Fruit fly (Drosophila melanogaster) whole organism, embryonic: Measurements from ENCODE around the gene CG14195.
A peak's percentile ranks its signal among the peaks of the same experiment; 100 is the strongest.

Source experiments
- Bgb ChIP-seq: fragments of 200-800 bp; sonication (Bioruptor generic); IDR thresholded peaks from 2 replicates; pipeline ENCODE4 v1.3.6; 2022; ENCODE audit warnings: missing biosample characterization, missing genetic modification characterization; ENCODE audit not compliant: partially characterized antibody
- BtbVII ChIP-seq: fragments of 200-800 bp; sonication (Bioruptor generic); optimal IDR thresholded peaks from 3 replicates; lab custom pipeline; 2017; ENCODE audit warnings: missing biosample characterization, mild to moderate bottlenecking, missing genetic modification characterization
- C15 ChIP-seq: fragments of 200-800 bp; sonication (Bioruptor generic); IDR thresholded peaks from 3 replicates; pipeline ENCODE4 v1.3.6; 2022; ENCODE audit warnings: missing biosample characterization, missing genetic modification characterization
- CG1024 ChIP-seq: fragments of 200-800 bp; sonication (Bioruptor generic); IDR thresholded peaks from 2 replicates; pipeline ENCODE4 v1.3.6; 2022; ENCODE audit warnings: missing biosample characterization, missing genetic modification characterization
- CG10431 ChIP-seq: fragments of 200-800 bp; sonication (Bioruptor generic); optimal IDR thresholded peaks from 3 replicates; lab custom pipeline; 2018; ENCODE audit warnings: missing biosample characterization, mild to moderate bottlenecking, missing genetic modification characterization
- CG11085 ChIP-seq: fragments of 200-800 bp; sonication (Bioruptor generic); IDR thresholded peaks from 2 replicates; pipeline ENCODE4 v1.3.6; 2022; ENCODE audit warnings: missing biosample characterization, missing genetic modification characterization
- CG12299 ChIP-seq: fragments of 200-800 bp; sonication (Bioruptor generic); optimal IDR thresholded peaks from 2 replicates; lab custom pipeline; 2018; ENCODE audit warnings: missing biosample characterization, mild to moderate bottlenecking, missing genetic modification characterization
- CG13123 ChIP-seq: fragments of 200-800 bp; sonication (Bioruptor generic); optimal IDR thresholded peaks from 2 replicates; lab custom pipeline; 2016; ENCODE audit warnings: missing biosample characterization, missing genetic modification characterization
- CG13287 ChIP-seq: fragments of 200-800 bp; sonication (Bioruptor generic); IDR thresholded peaks from 2 replicates; pipeline ENCODE4 v1.3.6; 2022; ENCODE audit warnings: missing biosample characterization, missing genetic modification characterization; ENCODE audit not compliant: partially characterized antibody
- CG13775 ChIP-seq: fragments of 200-800 bp; sonication (Bioruptor generic); optimal IDR thresholded peaks from 3 replicates; lab custom pipeline; 2017; ENCODE audit warnings: missing biosample characterization, mild to moderate bottlenecking, missing genetic modification characterization
- CG17612 ChIP-seq: fragments of 200-800 bp; sonication (Bioruptor generic); IDR thresholded peaks from 2 replicates; pipeline ENCODE4 v1.3.6; 2022; ENCODE audit warnings: missing biosample characterization, missing genetic modification characterization
- CG30431 ChIP-seq: fragments of 200-800 bp; sonication (Bioruptor generic); optimal IDR thresholded peaks from 2 replicates; lab custom pipeline; 2017; ENCODE audit warnings: missing biosample characterization, missing genetic modification characterization
- CG3065 ChIP-seq: fragments of 200-800 bp; sonication (Bioruptor generic); optimal IDR thresholded peaks from 2 replicates; lab custom pipeline; 2016; ENCODE audit warnings: missing biosample characterization, missing genetic modification characterization
- CG31365 ChIP-seq: fragments of 200-800 bp; sonication (Bioruptor generic); optimal IDR thresholded peaks from 2 replicates; lab custom pipeline; 2018; ENCODE audit warnings: missing biosample characterization, mild to moderate bottlenecking, missing genetic modification characterization
- CG4820 ChIP-seq: fragments of 200-800 bp; sonication (Bioruptor generic); optimal IDR thresholded peaks from 3 replicates; lab custom pipeline; 2016; ENCODE audit warnings: missing biosample characterization, missing genetic modification characterization
- CG4854 ChIP-seq: fragments of 200-800 bp; sonication (Bioruptor generic); optimal IDR thresholded peaks from 2 replicates; lab custom pipeline; 2016; ENCODE audit warnings: missing biosample characterization, missing genetic modification characterization, inconsistent platforms
- CG6175 ChIP-seq: fragments of 200-800 bp; sonication (Bioruptor generic); IDR thresholded peaks from 3 replicates; pipeline ENCODE4 v1.3.6; 2022; ENCODE audit warnings: missing biosample characterization, missing genetic modification characterization
- CG7372 ChIP-seq: fragments of 200-800 bp; sonication (Bioruptor generic); IDR thresholded peaks from 2 replicates; pipeline ENCODE4 v1.3.6; 2022; ENCODE audit warnings: missing biosample characterization, missing genetic modification characterization
- CG7987 ChIP-seq: fragments of 200-800 bp; sonication (Bioruptor generic); optimal IDR thresholded peaks from 2 replicates; lab custom pipeline; 2018; ENCODE audit warnings: missing biosample characterization, mild to moderate bottlenecking, missing genetic modification characterization, moderate library complexity
- CG9817 ChIP-seq: fragments of 200-800 bp; sonication (Bioruptor generic); optimal IDR thresholded peaks from 2 replicates; lab custom pipeline; 2018; ENCODE audit warnings: missing biosample characterization, mild to moderate bottlenecking, missing genetic modification characterization, moderate library complexity
- CoRest ChIP-seq: fragments of 200-800 bp; sonication (Bioruptor generic); optimal IDR thresholded peaks from 3 replicates; lab custom pipeline; 2018; ENCODE audit warnings: missing biosample characterization, mild to moderate bottlenecking, missing genetic modification characterization, moderate library complexity
- D19B ChIP-seq: fragments of 200-800 bp; sonication (Bioruptor generic); optimal IDR thresholded peaks from 2 replicates; lab custom pipeline; 2017; ENCODE audit warnings: missing biosample characterization, mild to moderate bottlenecking, missing genetic modification characterization
- Dfd ChIP-seq, 2 experiments: fragments of >200 bp; optimal IDR thresholded peaks; 2 replicates each; lab custom pipeline; 2017; ENCODE audit warnings: missing biosample characterization in 2 of 2, missing genetic modification characterization in 2 of 2
- Eip74EF ChIP-seq, 2 experiments: fragments of 200-800 bp in 1 of 2; fragments of >200 bp in 1 of 2; sonication (Bioruptor generic) in 1 of 2; optimal IDR thresholded peaks; 2 replicates each; lab custom pipeline; 2017 to 2019; ENCODE audit warnings: missing biosample characterization in 2 of 2, missing genetic modification characterization in 2 of 2, mild to moderate bottlenecking in 1 of 2, moderate library complexity in 1 of 2
- H15 ChIP-seq: fragments of 200-800 bp; sonication (Bioruptor generic); IDR thresholded peaks from 3 replicates; pipeline ENCODE4 v1.3.6; 2022; ENCODE audit warnings: missing biosample characterization, missing genetic modification characterization
- Lpt ChIP-seq: fragments of >200 bp; optimal IDR thresholded peaks from 2 replicates; lab custom pipeline; 2018; ENCODE audit warnings: missing biosample characterization, missing genetic modification characterization
- Pdp1 ChIP-seq, 2 experiments: fragments of 200-800 bp; sonication (Bioruptor generic); optimal IDR thresholded peaks; 3 replicates each; lab custom pipeline; 2016; ENCODE audit warnings: missing biosample characterization in 2 of 2, missing genetic modification characterization in 2 of 2, mild to moderate bottlenecking in 1 of 2, moderate library complexity in 1 of 2
- Six4 ChIP-seq: fragments of 200-800 bp; sonication (Bioruptor generic); optimal IDR thresholded peaks from 2 replicates; lab custom pipeline; 2016; ENCODE audit warnings: missing biosample characterization, missing genetic modification characterization
- amos ChIP-seq: fragments of 200-800 bp; sonication (Bioruptor generic); IDR thresholded peaks from 2 replicates; pipeline ENCODE4 v1.3.6; 2022; ENCODE audit warnings: missing biosample characterization, missing genetic modification characterization; ENCODE audit not compliant: partially characterized antibody
- bbx ChIP-seq: fragments of 200-800 bp; sonication (Bioruptor generic); IDR thresholded peaks from 2 replicates; pipeline ENCODE4 v1.3.6; 2022; ENCODE audit warnings: missing biosample characterization, missing genetic modification characterization; ENCODE audit not compliant: partially characterized antibody
- chm ChIP-seq: fragments of 200-800 bp; sonication (Bioruptor generic); IDR thresholded peaks from 2 replicates; pipeline ENCODE4 v1.3.6; 2022; ENCODE audit warnings: missing biosample characterization, missing genetic modification characterization
- dpn ChIP-seq, 2 experiments: fragments of 200-800 bp; sonication (Bioruptor generic); optimal IDR thresholded peaks; 3 replicates each; lab custom pipeline; 2016; ENCODE audit warnings: missing biosample characterization in 2 of 2, missing genetic modification characterization in 2 of 2
- fd102C ChIP-seq: fragments of 200-800 bp; sonication (Bioruptor generic); optimal IDR thresholded peaks from 2 replicates; lab custom pipeline; 2018; ENCODE audit warnings: missing biosample characterization, mild to moderate bottlenecking, missing genetic modification characterization, moderate library complexity
- fd64A ChIP-seq: fragments of 200-800 bp; sonication (Bioruptor generic); optimal IDR thresholded peaks from 3 replicates; lab custom pipeline; 2018; ENCODE audit warnings: missing biosample characterization, mild to moderate bottlenecking, missing genetic modification characterization
- fu2 ChIP-seq: fragments of 200-800 bp; sonication (Bioruptor generic); optimal IDR thresholded peaks from 2 replicates; lab custom pipeline; 2016; ENCODE audit warnings: missing biosample characterization, missing genetic modification characterization
- gcm ChIP-seq: fragments of 200-800 bp; sonication (Bioruptor generic); optimal IDR thresholded peaks from 2 replicates; lab custom pipeline; 2019; ENCODE audit warnings: missing biosample characterization, mild to moderate bottlenecking, missing genetic modification characterization, moderate library complexity
- gsb-n ChIP-seq: fragments of 200-800 bp; sonication (Bioruptor generic); optimal IDR thresholded peaks from 3 replicates; lab custom pipeline; 2018; ENCODE audit warnings: missing biosample characterization, mild to moderate bottlenecking, missing genetic modification characterization
- hb ChIP-seq: fragments of 200-800 bp; sonication (Bioruptor generic); IDR thresholded peaks from 3 replicates; pipeline ENCODE4 v1.3.6; 2022; ENCODE audit warnings: missing biosample characterization, missing genetic modification characterization; ENCODE audit not compliant: partially characterized antibody
- ind ChIP-seq: fragments of 200-800 bp; sonication (Bioruptor generic); optimal IDR thresholded peaks from 3 replicates; lab custom pipeline; 2016; ENCODE audit warnings: missing biosample characterization, missing genetic modification characterization
- maf-S ChIP-seq: fragments of 200-800 bp; sonication (Bioruptor generic); optimal IDR thresholded peaks from 2 replicates; lab custom pipeline; 2016; ENCODE audit warnings: missing biosample characterization, missing genetic modification characterization
- mld ChIP-seq: fragments of 200-800 bp; sonication (Bioruptor generic); IDR thresholded peaks from 3 replicates; pipeline ENCODE4 v1.3.6; 2022; ENCODE audit warnings: missing biosample characterization, missing genetic modification characterization; ENCODE audit not compliant: partially characterized antibody
- nerfin-1 ChIP-seq: fragments of 200-800 bp; sonication (Bioruptor generic); optimal IDR thresholded peaks from 3 replicates; lab custom pipeline; 2019; ENCODE audit warnings: missing biosample characterization, mild to moderate bottlenecking, missing genetic modification characterization, moderate library complexity
- nom ChIP-seq: fragments of 200-800 bp; sonication (Bioruptor generic); optimal IDR thresholded peaks from 2 replicates; lab custom pipeline; 2017; ENCODE audit warnings: missing biosample characterization, missing genetic modification characterization, mild to moderate bottlenecking, moderate library complexity, missing genetic modification reagents
- odd ChIP-seq: fragments of 200-800 bp; sonication (Bioruptor generic); optimal IDR thresholded peaks from 2 replicates; lab custom pipeline; 2017; ENCODE audit warnings: missing biosample characterization, mild to moderate bottlenecking, missing genetic modification characterization
- prd ChIP-seq, 3 experiments: fragments of >200 bp in 2 of 3; fragments of 200-800 bp in 1 of 3; sonication (Bioruptor generic) in 1 of 3; optimal IDR thresholded peaks in 2 of 3; IDR thresholded peaks in 1 of 3; 2 replicates in 2 of 3; 3 replicates in 1 of 3; pipeline versions ENCODE4 v1.3.6 to Lab custom; 2017 to 2022; ENCODE audit warnings: missing biosample characterization in 1 of 3, missing genetic modification characterization in 1 of 3
- schlank ChIP-seq: fragments of 200-800 bp; sonication (Bioruptor generic); optimal IDR thresholded peaks from 2 replicates; lab custom pipeline; 2018; ENCODE audit warnings: missing biosample characterization, mild to moderate bottlenecking, missing genetic modification characterization
- sima ChIP-seq: fragments of 200-800 bp; sonication (Bioruptor generic); optimal IDR thresholded peaks from 2 replicates; lab custom pipeline; 2016; ENCODE audit warnings: missing biosample characterization, missing genetic modification characterization
- so ChIP-seq: fragments of 200-800 bp; sonication (Bioruptor generic); IDR thresholded peaks from 3 replicates; pipeline ENCODE4 v1.3.6; 2022; ENCODE audit warnings: missing biosample characterization, missing genetic modification characterization
- unpg ChIP-seq: fragments of 200-800 bp; sonication (Bioruptor generic); optimal IDR thresholded peaks from 3 replicates; lab custom pipeline; 2018; ENCODE audit warnings: missing biosample characterization, mild to moderate bottlenecking, missing genetic modification characterization, moderate library complexity
- vfl ChIP-seq: fragments of 200-800 bp; sonication (Bioruptor generic); optimal IDR thresholded peaks from 2 replicates; lab custom pipeline; 2016; ENCODE audit warnings: missing biosample characterization, missing genetic modification characterization

The CG14195 gene

dm6 chrX:19193336-19193735 lies 18.5 kb downstream of the CG14195 start, which contains the start of the genes CG7914 and CG14194 (continued):
- no peak for TF ChIP-seq CG7987 (GFP tag; lab: Kevin White, UChicago)
- no peak for TF ChIP-seq CG1024 (GFP tag; lab: Robert Waterston, UW)
- no peak for TF ChIP-seq maf-S (GFP tag; lab: Kevin White, UChicago)
- no peak for TF ChIP-seq BtbVII (GFP tag; lab: Kevin White, UChicago)
- TF ChIP-seq fu2 (GFP tag; lab: Kevin White, UChicago), result no peak
- TF ChIP-seq CG11085 (GFP tag; lab: Robert Waterston, UW), result no peak
- TF ChIP-seq dpn (GFP tag; optimal IDR thresholded peaks at IDR 0.05; lab: Kevin White, UChicago), result no peak
- no peak for TF ChIP-seq vfl
- TF ChIP-seq CG12299 (tag; lab: Kevin White, UChicago), result no peak
- TF ChIP-seq CG13287 (GFP tag; lab: Robert Waterston, UW), result peak; percentile 81
- no peak for TF ChIP-seq CG3065 (GFP tag; lab: Kevin White, UChicago)
- no peak for TF ChIP-seq fd64A (GFP tag; lab: Kevin White, UChicago)
- TF ChIP-seq so, result no peak
- no peak for TF ChIP-seq CG13123 (GFP tag; lab: Kevin White, UChicago)
- no peak for TF ChIP-seq sima (GFP tag; lab: Kevin White, UChicago)
- peak; percentile 80 for TF ChIP-seq mld (GFP tag; lab: Robert Waterston, UW)
- TF ChIP-seq prd (optimal IDR thresholded peaks at IDR 0.05; lab: Kevin White, UChicago), result no peak
- TF ChIP-seq prd (GFP tag; IDR thresholded peaks at IDR 0.05; lab: Robert Waterston, UW), result no peak
- no peak for TF ChIP-seq chm (GFP tag; lab: Robert Waterston, UW)
- TF ChIP-seq fd102C (GFP tag; lab: Kevin White, UChicago), result no peak
- TF ChIP-seq CG7372 (GFP tag; lab: Robert Waterston, UW), result no peak
- no peak for TF ChIP-seq CG9817 (tag; lab: Kevin White, UChicago)
- TF ChIP-seq Pdp1 (GFP tag; optimal IDR thresholded peaks at IDR 0.05; lab: Kevin White, UChicago), result no peak
- TF ChIP-seq C15 (GFP tag; lab: Robert Waterston, UW), result no peak
- no peak for TF ChIP-seq CG10431 (GFP tag; lab: Kevin White, UChicago)
- TF ChIP-seq CG13775 (GFP tag; lab: Kevin White, UChicago), result no peak
- TF ChIP-seq CG30431 (GFP tag; lab: Kevin White, UChicago), result no peak
- no peak for TF ChIP-seq CG6175
- peak; percentile 89 for TF ChIP-seq bbx (GFP tag; lab: Robert Waterston, UW)
- TF ChIP-seq hb (GFP tag; lab: Robert Waterston, UW), result peak; percentile 86
- TF ChIP-seq CG17612 (GFP tag; lab: Robert Waterston, UW), result no peak
- TF ChIP-seq amos (GFP tag; lab: Robert Waterston, UW), result peak; percentile 77
- TF ChIP-seq unpg, result no peak
- no peak for TF ChIP-seq odd (GFP tag; lab: Kevin White, UChicago)
- TF ChIP-seq nerfin-1 (tag; lab: Kevin White, UChicago), result no peak
- peak; percentile 3 for TF ChIP-seq nom (GFP tag; lab: Kevin White, UChicago)
- TF ChIP-seq Six4 (GFP tag; lab: Kevin White, UChicago), result no peak
- TF ChIP-seq CG4820 (GFP tag; lab: Kevin White, UChicago), result no peak
- peak; percentile 14 for TF ChIP-seq CoRest (tag; lab: Kevin White, UChicago)
- TF ChIP-seq CG4854, result no peak
- TF ChIP-seq H15 (GFP tag; lab: Robert Waterston, UW), result no peak
- no peak for TF ChIP-seq gsb-n
- TF ChIP-seq CG31365 (tag; lab: Kevin White, UChicago), result no peak
- no peak for TF ChIP-seq Eip74EF (GFP tag; optimal IDR thresholded peaks at IDR 0.05; lab: Kevin White, UChicago)
- no peak for TF ChIP-seq Lpt (GFP tag; lab: Kevin White, UChicago)
- TF ChIP-seq Bgb, result peak; percentile 87
- TF ChIP-seq ind, result no peak
- TF ChIP-seq Dfd (GFP tag; optimal IDR thresholded peaks at IDR 0.05; lab: Kevin White, UChicago), result no peak
- no peak for TF ChIP-seq gcm
- TF ChIP-seq schlank (tag; lab: Kevin White, UChicago), result no peak
- TF ChIP-seq D19B, result no peak
